Fruit fly (Drosophila melanogaster): Measurements from ENCODE around the gene Der-1.

- TF ChIP-seq D (optimal IDR thresholded peaks at IDR 0.05) (no peak), D (GFP tag; optimal IDR thresholded peaks at IDR 0.05) (no peak), crc (GFP tag; optimal IDR thresholded peaks at IDR 0.05) (no peak), BtbVII (GFP tag; optimal IDR thresholded peaks at IDR 0.05) (no peak), Lim3 (GFP tag; IDR thresholded peaks at IDR 0.05) (no peak), CG8281 (tag; optimal IDR thresholded peaks at IDR 0.05) (no peak), cas (GFP tag; IDR thresholded peaks at IDR 0.05) (no peak), CG12155 (GFP tag; optimal IDR thresholded peaks at IDR 0.05) (no peak), jing (GFP tag; optimal IDR thresholded peaks at IDR 0.05) (no peak), MBD-R2 (GFP tag; IDR thresholded peaks at IDR 0.05) (no peak; the same call in 1 of the 2 replicates), CG12769 (tag; optimal IDR thresholded peaks at IDR 0.05) (no peak), sug (tag; optimal IDR thresholded peaks at IDR 0.05) (no peak)
Observed at dm6 chr2L:1944473-1945110, 29.2 kb upstream of the Der-1 start.

Data from whole organism, embryonic.